Worm (Caenorhabditis elegans): Measurements from ENCODE around the gene C55A1.4.
"Not testable (repeated sequence)": the region's sequence is repeated elsewhere in the genome, so short reads cannot be mapped to it uniquely, and the experiment has no call there.

The C55A1.4 gene

DNA sequence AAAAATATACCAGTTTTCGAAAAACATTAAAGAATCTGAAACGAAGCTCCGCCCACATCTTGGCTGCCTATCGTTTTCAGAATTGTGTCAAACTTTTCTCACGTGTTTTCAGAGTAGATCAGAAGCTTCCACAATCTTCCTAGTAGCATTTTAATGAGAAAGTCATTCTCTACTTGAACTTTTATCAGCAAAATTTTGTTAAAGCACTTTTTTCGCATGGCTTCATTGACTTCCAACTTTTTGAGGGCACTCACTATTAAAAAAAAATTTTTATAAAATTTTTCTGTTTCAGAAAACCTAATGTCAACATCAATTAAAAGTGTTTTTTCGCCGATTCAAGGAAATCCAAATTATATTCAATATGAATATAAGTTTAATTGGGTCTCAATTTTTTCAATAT lies 7.1 kb upstream of the C55A1.4 start, which contains the start of gene sru-42:
Gene sru-42 (plus strand): TSS at position 301 of the 400 bp plus-strand sequence.
- TF ChIP-seq ets-4 (tag; optimal IDR thresholded peaks at IDR 0.05), result no peak
- TF ChIP-seq ceh-18 (tag; optimal IDR thresholded peaks at IDR 0.05), result no peak
- no peak for TF ChIP-seq ahr-1 (tag; optimal IDR thresholded peaks at IDR 0.05)
- TF ChIP-seq gmeb-2 (tag; optimal IDR thresholded peaks at IDR 0.05), result no peak
- no peak for TF ChIP-seq C08G9.2 (tag; optimal IDR thresholded peaks at IDR 0.05)
- no peak for TF ChIP-seq lin-11 (tag; optimal IDR thresholded peaks at IDR 0.05)
- TF ChIP-seq ama-1 (optimal IDR thresholded peaks at IDR 0.05), result no peak
- TF ChIP-seq sox-4 (tag; optimal IDR thresholded peaks at IDR 0.05), result no peak
- TF ChIP-seq hlh-30 (tag; optimal IDR thresholded peaks at IDR 0.05; ENCODE audit: insufficient read depth), result no peak
- TF ChIP-seq pag-3 (tag; optimal IDR thresholded peaks at IDR 0.05; ENCODE audit: borderline replicate concordance), result no peak
- no peak for TF ChIP-seq ceh-6 (GFP tag; optimal IDR thresholded peaks at IDR 0.05)
- TF ChIP-seq hlh-15 (tag; optimal IDR thresholded peaks at IDR 0.05), result no peak
- no peak for TF ChIP-seq ceh-14 (tag; optimal IDR thresholded peaks at IDR 0.05)

ce11 chrV:15647536-15648085 lies 4.5 kb upstream of the C55A1.4 start, which contains the start of the genes C55A1.7 and C55A1.6:
Gene C55A1.7 (minus strand): TSS chrV:15647636.
Gene C55A1.6 (plus strand): TSS chrV:15648035.
- TF ChIP-seq rnt-1, sox-4, tbx-2 (tag; optimal IDR thresholded peaks at IDR 0.05): not testable (repeated sequence)

- TF ChIP-seq tbx-2 (tag; optimal IDR thresholded peaks at IDR 0.05) (no peak), ahr-1 (tag; optimal IDR thresholded peaks at IDR 0.05) (no peak), fax-1 (tag; optimal IDR thresholded peaks at IDR 0.05) (no peak), fkh-10 (GFP tag; optimal IDR thresholded peaks at IDR 0.05) (no peak), K02D7.2 (tag; optimal IDR thresholded peaks at IDR 0.05) (no peak), sox-4 (tag; optimal IDR thresholded peaks at IDR 0.05) (no peak), mec-3 (tag; optimal IDR thresholded peaks at IDR 0.05; ENCODE audit: borderline replicate concordance) (no peak), unc-3 (GFP tag; conservative IDR thresholded peaks at IDR 0.05) (no peak), unc-3 (tag; optimal IDR thresholded peaks at IDR 0.05) (no peak), ceh-6 (GFP tag; optimal IDR thresholded peaks at IDR 0.05) (no peak), F13H6.1 (tag; optimal IDR thresholded peaks at IDR 0.05) (no peak), ama-1 (optimal IDR thresholded peaks at IDR 0.05) (no peak), ceh-19 (GFP tag; optimal IDR thresholded peaks at IDR 0.05) (no peak), unc-42 (tag; optimal IDR thresholded peaks at IDR 0.05) (no peak)
Measured at ce11 chrV:15644575-15644974, 1.5 kb upstream of the C55A1.4 start, which contains the start of gene str-23. Gene str-23 (plus strand): TSS chrV:15644875.

DNA sequence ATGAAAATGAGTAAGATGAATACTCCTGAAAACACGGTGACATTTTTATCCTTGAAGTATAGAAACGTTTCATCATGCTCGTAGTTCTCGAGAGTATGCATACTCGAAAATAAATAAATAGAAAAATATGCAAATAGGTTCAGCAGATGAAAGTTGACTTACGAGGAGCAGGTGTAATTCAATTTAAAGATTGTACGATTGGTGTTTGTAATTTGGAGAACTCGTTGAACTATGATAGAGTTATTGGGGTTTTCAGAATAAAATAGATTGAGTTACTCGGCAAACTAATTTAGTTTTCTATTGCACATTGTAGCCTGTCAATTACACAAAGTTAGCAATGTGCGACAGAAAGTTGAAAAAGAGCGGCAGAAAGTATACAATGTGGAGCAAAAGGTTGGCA lies 4.2 kb downstream of the C55A1.4 start, which contains the start of gene srz-44:
Gene srz-44 (minus strand): TSS at position 101 of the 400 bp plus-strand sequence.
- TF ChIP-seq zip-5 (tag; optimal IDR thresholded peaks at IDR 0.05) (no peak), T23F11.4 (GFP tag; optimal IDR thresholded peaks at IDR 0.05) (no peak), mec-3 (tag; optimal IDR thresholded peaks at IDR 0.05; ENCODE audit: borderline replicate concordance) (no peak), pros-1 (tag; optimal IDR thresholded peaks at IDR 0.05) (no peak), K09A11.1 (tag; optimal IDR thresholded peaks at IDR 0.05; ENCODE audit: insufficient read depth) (no peak), lim-6 (tag; optimal IDR thresholded peaks at IDR 0.05) (no peak)

ce11 chrV:15629543-15629942 lies 13.5 kb downstream of the C55A1.4 start, which contains the start of gene str-248:
Gene str-248 (minus strand): TSS chrV:15629643.
- TF ChIP-seq ceh-34 (tag; optimal IDR thresholded peaks at IDR 0.05) (no peak), ets-4 (tag; optimal IDR thresholded peaks at IDR 0.05) (no peak), ceh-2 (tag; optimal IDR thresholded peaks at IDR 0.05) (no peak), hlh-8 (tag; optimal IDR thresholded peaks at IDR 0.05) (no peak), C08G9.2 (tag; optimal IDR thresholded peaks at IDR 0.05) (no peak)
